Fruit fly (Drosophila melanogaster) whole organism, embryonic: ENCODE measurements around the gene Spec2.

ENCODE experiments used
- Atf3 ChIP-seq: fragments of 200-800 bp; sonication (Bioruptor generic); optimal IDR thresholded peaks from 3 replicates; lab custom pipeline; 2016; ENCODE audit warnings: missing biosample characterization, missing genetic modification characterization
- Bgb ChIP-seq: fragments of 200-800 bp; sonication (Bioruptor generic); IDR thresholded peaks from 2 replicates; pipeline ENCODE4 v1.3.6; 2022; ENCODE audit warnings: missing biosample characterization, missing genetic modification characterization; ENCODE audit not compliant: partially characterized antibody
- CG10366 ChIP-seq: fragments of 200-800 bp; sonication (Bioruptor generic); IDR thresholded peaks from 2 replicates; pipeline ENCODE4 v1.3.6; 2022; ENCODE audit warnings: missing biosample characterization, missing genetic modification characterization
- CG11085 ChIP-seq: fragments of 200-800 bp; sonication (Bioruptor generic); IDR thresholded peaks from 2 replicates; pipeline ENCODE4 v1.3.6; 2022; ENCODE audit warnings: missing biosample characterization, missing genetic modification characterization
- CG11247 ChIP-seq: fragments of 200-800 bp; sonication (Bioruptor generic); IDR thresholded peaks from 2 replicates; pipeline ENCODE4 v1.3.6; 2022; ENCODE audit warnings: missing biosample characterization, missing genetic modification characterization
- CG16813 ChIP-seq: fragments of 200-800 bp; sonication (Bioruptor generic); IDR thresholded peaks from 3 replicates; pipeline ENCODE4 v1.3.6; 2022; ENCODE audit warnings: missing biosample characterization, missing genetic modification characterization; ENCODE audit not compliant: partially characterized antibody
- CG17385 ChIP-seq: fragments of 200-800 bp; sonication (Bioruptor generic); optimal IDR thresholded peaks from 3 replicates; lab custom pipeline; 2018; ENCODE audit warnings: missing biosample characterization, mild to moderate bottlenecking, missing genetic modification characterization
- CG1832 ChIP-seq: fragments of 200-800 bp; sonication (Bioruptor generic); optimal IDR thresholded peaks from 2 replicates; lab custom pipeline; 2017; ENCODE audit warnings: missing biosample characterization, mild to moderate bottlenecking, missing genetic modification characterization, inconsistent platforms
- CG2199 ChIP-seq: fragments of 200-800 bp; sonication (Bioruptor generic); IDR thresholded peaks from 3 replicates; pipeline ENCODE4 v1.3.6; 2022; ENCODE audit warnings: missing biosample characterization, missing genetic modification characterization
- CG2678 ChIP-seq: fragments of 200-800 bp; sonication (Bioruptor generic); optimal IDR thresholded peaks from 3 replicates; lab custom pipeline; 2019; ENCODE audit warnings: missing biosample characterization, mild to moderate bottlenecking, missing genetic modification characterization, moderate library complexity
- CG2889 ChIP-seq: fragments of 200-800 bp; sonication (Bioruptor generic); IDR thresholded peaks from 3 replicates; pipeline ENCODE4 v1.3.6; 2022; ENCODE audit warnings: missing biosample characterization, missing genetic modification characterization
- CG33213 ChIP-seq: fragments of 200-800 bp; sonication (Bioruptor generic); optimal IDR thresholded peaks from 3 replicates; lab custom pipeline; 2016; ENCODE audit warnings: missing biosample characterization, missing genetic modification characterization
- CG3407 ChIP-seq: fragments of 200-800 bp; sonication (Bioruptor generic); optimal IDR thresholded peaks from 2 replicates; lab custom pipeline; 2018; ENCODE audit warnings: missing biosample characterization, mild to moderate bottlenecking, missing genetic modification characterization
- CG34376 ChIP-seq: fragments of 200-800 bp; sonication (Bioruptor generic); optimal IDR thresholded peaks from 2 replicates; lab custom pipeline; 2018; ENCODE audit warnings: missing biosample characterization, mild to moderate bottlenecking, missing genetic modification characterization
- CG3847 ChIP-seq: fragments of 200-800 bp; sonication (Bioruptor generic); IDR thresholded peaks from 2 replicates; pipeline ENCODE4 v1.3.6; 2022; ENCODE audit warnings: missing biosample characterization, missing genetic modification characterization
- CG6272 ChIP-seq: fragments of 200-800 bp; sonication (Bioruptor generic); IDR thresholded peaks from 2 replicates; pipeline ENCODE4 v1.3.6; 2022; ENCODE audit warnings: missing biosample characterization, missing genetic modification characterization
- CG7271 ChIP-seq: fragments of 200-800 bp; sonication (Bioruptor generic); optimal IDR thresholded peaks from 2 replicates; lab custom pipeline; 2018; ENCODE audit warnings: missing biosample characterization, mild to moderate bottlenecking, missing genetic modification characterization, moderate library complexity
- CG7745 ChIP-seq: fragments of 200-800 bp; sonication (Bioruptor generic); optimal IDR thresholded peaks from 2 replicates; lab custom pipeline; 2018; ENCODE audit warnings: missing biosample characterization, mild to moderate bottlenecking, missing genetic modification characterization, moderate library complexity
- CG9727 ChIP-seq: fragments of 200-800 bp; sonication (Bioruptor generic); optimal IDR thresholded peaks from 3 replicates; lab custom pipeline; 2017; ENCODE audit warnings: missing biosample characterization, mild to moderate bottlenecking, missing genetic modification characterization
- CG9817 ChIP-seq: fragments of 200-800 bp; sonication (Bioruptor generic); optimal IDR thresholded peaks from 2 replicates; lab custom pipeline; 2018; ENCODE audit warnings: missing biosample characterization, mild to moderate bottlenecking, missing genetic modification characterization, moderate library complexity
- CG9932 ChIP-seq: fragments of 200-800 bp; sonication (Bioruptor generic); IDR thresholded peaks from 2 replicates; pipeline ENCODE4 v1.3.6; 2022; ENCODE audit warnings: missing biosample characterization, missing genetic modification characterization
- CHES-1-like ChIP-seq: fragments of 200-800 bp; sonication (Bioruptor generic); optimal IDR thresholded peaks from 2 replicates; lab custom pipeline; 2016; ENCODE audit warnings: missing biosample characterization, missing genetic modification characterization
- Ets65A ChIP-seq: fragments of 200-800 bp; sonication (Bioruptor generic); peaks from one replicate; lab custom pipeline; 2016; ENCODE audit warnings: missing biosample characterization, missing genetic modification characterization
- Fer1 ChIP-seq: fragments of 200-800 bp; sonication (Bioruptor generic); optimal IDR thresholded peaks from 2 replicates; lab custom pipeline; 2017; ENCODE audit warnings: missing biosample characterization, mild to moderate bottlenecking, missing genetic modification characterization
- H2.0 ChIP-seq: fragments of 200-800 bp; sonication (Bioruptor generic); IDR thresholded peaks from 2 replicates; pipeline ENCODE4 v1.3.6; 2022; ENCODE audit warnings: missing biosample characterization, missing genetic modification characterization
- Hey ChIP-seq: fragments of 200-800 bp; sonication (Bioruptor generic); optimal IDR thresholded peaks from 3 replicates; lab custom pipeline; 2018; ENCODE audit warnings: missing biosample characterization, mild to moderate bottlenecking, missing genetic modification characterization
- MESR4 ChIP-seq: fragments of 200-800 bp; sonication (Bioruptor generic); optimal IDR thresholded peaks from 2 replicates; lab custom pipeline; 2018; ENCODE audit warnings: missing biosample characterization, mild to moderate bottlenecking, missing genetic modification characterization, moderate library complexity
- Ravus ChIP-seq: fragments of 200-800 bp; sonication (Bioruptor generic); IDR thresholded peaks from 2 replicates; pipeline ENCODE4 v1.3.6; 2022; ENCODE audit warnings: missing biosample characterization, missing genetic modification characterization
- Six4 ChIP-seq: fragments of 200-800 bp; sonication (Bioruptor generic); optimal IDR thresholded peaks from 2 replicates; lab custom pipeline; 2016; ENCODE audit warnings: missing biosample characterization, missing genetic modification characterization
- ab ChIP-seq: fragments of 200-800 bp; sonication (Bioruptor generic); optimal IDR thresholded peaks from 2 replicates; lab custom pipeline; 2016; ENCODE audit warnings: missing biosample characterization, missing genetic modification characterization
- abd-A ChIP-seq: fragments of 200-800 bp; sonication (Bioruptor generic); optimal IDR thresholded peaks from 3 replicates; lab custom pipeline; 2019; ENCODE audit warnings: missing biosample characterization, mild to moderate bottlenecking, missing genetic modification characterization, moderate library complexity
- ac ChIP-seq: fragments of 200-800 bp; sonication (Bioruptor generic); optimal IDR thresholded peaks from 3 replicates; lab custom pipeline; 2017; ENCODE audit warnings: missing biosample characterization, mild to moderate bottlenecking, missing genetic modification characterization
- cad ChIP-seq: fragments of >200 bp; optimal IDR thresholded peaks from 2 replicates; lab custom pipeline; 2017; ENCODE audit warnings: missing biosample characterization, missing genetic modification characterization
- ems ChIP-seq: fragments of 200-800 bp; sonication (Bioruptor generic); optimal IDR thresholded peaks from 3 replicates; lab custom pipeline; 2016; ENCODE audit warnings: missing biosample characterization, missing genetic modification characterization
- gfzf ChIP-seq: fragments of 200-800 bp; sonication (Bioruptor generic); optimal IDR thresholded peaks from 2 replicates; lab custom pipeline; 2016; ENCODE audit warnings: missing biosample characterization, mild to moderate bottlenecking, missing genetic modification characterization, moderate library complexity
- grau ChIP-seq: fragments of 200-800 bp; optimal IDR thresholded peaks from 3 replicates; lab custom pipeline; 2019; ENCODE audit warnings: missing biosample characterization, mild to moderate bottlenecking, missing genetic modification characterization, moderate library complexity
- kah ChIP-seq: fragments of 200-800 bp; sonication (Bioruptor generic); optimal IDR thresholded peaks from 2 replicates; lab custom pipeline; 2018; ENCODE audit warnings: missing biosample characterization, mild to moderate bottlenecking, missing genetic modification characterization
- knrl ChIP-seq: fragments of 200-800 bp; sonication (Bioruptor generic); IDR thresholded peaks from 3 replicates; pipeline ENCODE4 v1.3.6; 2022; ENCODE audit warnings: missing biosample characterization, missing genetic modification characterization; ENCODE audit not compliant: partially characterized antibody
- lilli ChIP-seq: fragments of 200-800 bp; sonication (Bioruptor generic); optimal IDR thresholded peaks from 3 replicates; lab custom pipeline; 2016; ENCODE audit warnings: missing biosample characterization, missing genetic modification characterization
- lmd ChIP-seq: fragments of 200-800 bp; sonication (Bioruptor generic); IDR thresholded peaks from 2 replicates; pipeline ENCODE4 v1.3.6; 2022; ENCODE audit warnings: missing biosample characterization, missing genetic modification characterization
- oc ChIP-seq: fragments of 200-800 bp; sonication (Bioruptor generic); optimal IDR thresholded peaks from 2 replicates; lab custom pipeline; 2018; ENCODE audit warnings: missing biosample characterization, mild to moderate bottlenecking, missing genetic modification characterization, moderate library complexity
- sens ChIP-seq: fragments of 200-800 bp; sonication (Bioruptor generic); peaks from one replicate; lab custom pipeline; 2016; ENCODE audit warnings: missing biosample characterization, missing genetic modification characterization
- so ChIP-seq: fragments of 200-800 bp; sonication (Bioruptor generic); IDR thresholded peaks from 3 replicates; pipeline ENCODE4 v1.3.6; 2022; ENCODE audit warnings: missing biosample characterization, missing genetic modification characterization
- sob ChIP-seq: fragments of 200-800 bp; sonication (Bioruptor generic); IDR thresholded peaks from 2 replicates; pipeline ENCODE4 v1.3.6; 2022; ENCODE audit warnings: missing biosample characterization, missing genetic modification characterization
- sr ChIP-seq: fragments of 200-800 bp; sonication (Bioruptor generic); IDR thresholded peaks from 3 replicates; pipeline ENCODE4 v1.3.6; 2022; ENCODE audit warnings: missing biosample characterization, missing genetic modification characterization
- tin ChIP-seq: fragments of 200-800 bp; sonication (Bioruptor generic); optimal IDR thresholded peaks from 3 replicates; lab custom pipeline; 2016; ENCODE audit warnings: missing biosample characterization, missing genetic modification characterization
- tna ChIP-seq: fragments of 200-800 bp; sonication (Bioruptor generic); IDR thresholded peaks from 2 replicates; pipeline ENCODE4 v1.3.6; 2022; ENCODE audit warnings: missing biosample characterization, missing genetic modification characterization; ENCODE audit not compliant: partially characterized antibody
- trh ChIP-seq: fragments of 200-800 bp; sonication (Bioruptor generic); optimal IDR thresholded peaks from 2 replicates; lab custom pipeline; 2016; ENCODE audit warnings: missing biosample characterization, missing genetic modification characterization
- tup ChIP-seq: fragments of 200-800 bp; sonication (Bioruptor generic); optimal IDR thresholded peaks from 2 replicates; lab custom pipeline; 2016; ENCODE audit warnings: missing biosample characterization, mild to moderate bottlenecking, missing genetic modification characterization, moderate library complexity
- tx ChIP-seq: fragments of 200-800 bp; sonication (Bioruptor generic); optimal IDR thresholded peaks from 2 replicates; lab custom pipeline; 2016; ENCODE audit warnings: missing biosample characterization, missing genetic modification characterization

The Spec2 gene

DNA sequence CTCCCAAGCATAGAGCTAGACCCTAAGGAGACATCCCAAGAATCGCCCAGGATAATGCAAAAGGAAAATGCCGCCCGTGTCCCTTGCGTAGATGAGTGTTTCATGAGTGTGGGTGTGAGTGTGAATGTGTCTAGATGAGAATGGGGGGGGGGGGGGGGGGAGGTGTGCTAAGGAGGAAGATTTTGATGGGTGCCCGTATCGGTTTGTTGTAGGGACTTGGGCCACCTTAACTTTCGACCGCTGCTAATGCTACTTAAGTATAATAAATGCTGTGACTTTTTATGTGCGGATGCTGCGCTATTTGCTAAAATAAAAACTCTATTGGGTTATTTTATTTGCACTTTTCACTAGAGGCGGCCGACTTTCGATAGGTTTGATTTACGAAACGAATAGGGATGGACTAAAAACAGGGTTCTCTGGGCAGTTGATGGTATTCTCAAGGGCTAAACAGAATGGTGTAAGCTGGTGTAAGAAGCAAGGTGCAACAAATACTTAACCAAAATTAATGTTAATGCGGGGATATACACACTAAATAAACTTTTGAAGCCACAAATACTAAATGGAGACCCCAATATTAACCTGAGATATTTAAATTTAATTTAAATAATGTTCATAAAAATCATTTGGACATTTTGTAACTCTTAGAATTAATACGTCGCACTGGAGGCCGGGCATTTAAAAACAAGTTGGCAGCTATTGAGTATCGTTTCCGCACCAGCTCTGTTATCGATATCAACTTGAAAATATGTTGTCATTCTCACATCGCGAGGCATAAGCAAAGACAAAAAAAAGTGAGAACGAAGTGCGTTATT lies 45.2 kb upstream of the Spec2 start, which contains the start of the genes Xe7 and Atg17 (continued):
- TF ChIP-seq ab (GFP tag; lab: Kevin White, UChicago) (peak; percentile 71), CG2889 (peak; percentile 91), CG11085 (GFP tag; lab: Robert Waterston, UW) (peak; percentile 90), knrl (GFP tag; lab: Robert Waterston, UW) (peak; percentile 71), tin (GFP tag; lab: Kevin White, UChicago) (peak; percentile 95), CG3407 (peak; percentile 79), ac (GFP tag; lab: Kevin White, UChicago) (no peak), CG17385 (GFP tag; lab: Kevin White, UChicago) (peak; percentile 72), CG34376 (GFP tag; lab: Kevin White, UChicago) (peak; percentile 68), trh (GFP tag; lab: Kevin White, UChicago) (peak; percentile 92), CG6272 (GFP tag; lab: Robert Waterston, UW) (peak; percentile 95), CG1832 (GFP tag; lab: Kevin White, UChicago) (no peak), abd-A (tag; lab: Kevin White, UChicago) (no peak), Atf3 (GFP tag; lab: Kevin White, UChicago) (peak; percentile 85), tup (GFP tag; lab: Kevin White, UChicago) (peak; percentile 76), CG11247 (peak; percentile 90), lmd (GFP tag; lab: Robert Waterston, UW) (peak; percentile 95), ems (GFP tag; lab: Kevin White, UChicago) (peak; percentile 84), lilli (peak; percentile 96), kah (GFP tag; lab: Kevin White, UChicago) (peak; percentile 61), sob (peak; percentile 92), CG2678 (tag; lab: Kevin White, UChicago) (peak; percentile 94), Ravus (GFP tag; lab: Robert Waterston, UW) (peak; percentile 63), grau (tag; lab: Kevin White, UChicago) (peak; percentile 93), cad (no peak), CG9817 (tag; lab: Kevin White, UChicago) (peak; percentile 98), CG10366 (peak; percentile 91), Fer1 (GFP tag; lab: Kevin White, UChicago) (peak; percentile 83), Bgb (GFP tag; lab: Robert Waterston, UW) (peak; percentile 53), Six4 (GFP tag; lab: Kevin White, UChicago) (peak; percentile 85), CG3847 (peak; percentile 96), tx (peak; percentile 88), CG7271 (tag; lab: Kevin White, UChicago) (peak; percentile 43), sens (GFP tag; lab: Kevin White, UChicago) (peak; percentile 98), CG33213 (GFP tag; lab: Kevin White, UChicago) (peak; percentile 68), so (GFP tag; lab: Robert Waterston, UW) (peak; percentile 75; the same call in 1 of the 3 replicates), CHES-1-like (GFP tag; lab: Kevin White, UChicago) (peak; percentile 84), Ets65A (GFP tag; lab: Kevin White, UChicago) (peak; percentile 99), CG7745 (tag; lab: Kevin White, UChicago) (no peak), CG2199 (GFP tag; lab: Robert Waterston, UW) (no peak), MESR4 (GFP tag; lab: Kevin White, UChicago) (peak; percentile 96), tna (GFP tag; lab: Robert Waterston, UW) (no peak), Hey (tag; lab: Kevin White, UChicago) (peak; percentile 76), oc (no peak), H2.0 (GFP tag; lab: Robert Waterston, UW) (peak; percentile 88), CG9727 (GFP tag; lab: Kevin White, UChicago) (peak; percentile 91), CG16813 (GFP tag; lab: Robert Waterston, UW) (peak; percentile 65; the same call in 2 of the 3 replicates), gfzf (GFP tag; lab: Kevin White, UChicago) (peak; percentile 24), sr (peak; percentile 16; the same call in 1 of the 3 replicates), CG9932 (GFP tag; lab: Robert Waterston, UW) (peak; percentile 97)
